Worm (Caenorhabditis elegans): ENCODE data around the gene fbxa-82.

fbxa-82 gene

ce11 chrV:15052368-15052767 is at the start of gene fbxa-82, which contains the start of gene C25D7.5:
TSS of gene fbxa-82 (minus strand) at chrV:15052530.
TSS of gene C25D7.5 (plus strand) at chrV:15052650.
- TF ChIP-seq W03F9.2 (tag; optimal IDR thresholded peaks at IDR 0.05) (no peak), dao-5 (tag; optimal IDR thresholded peaks at IDR 0.05) (no peak), him-1 (tag; optimal IDR thresholded peaks at IDR 0.05) (no peak)

ce11 chrV:15099447-15099846 is 47.1 kb upstream of the fbxa-82 start, which contains the start of gene C01G10.1:
TSS of gene C01G10.1 (plus strand) at chrV:15099747.
- TF ChIP-seq him-1 (tag; optimal IDR thresholded peaks at IDR 0.05) = no peak
- no peak for TF ChIP-seq dao-5 (tag; optimal IDR thresholded peaks at IDR 0.05)
- no peak for TF ChIP-seq W03F9.2 (tag; optimal IDR thresholded peaks at IDR 0.05)

- TF ChIP-seq W03F9.2 (tag; optimal IDR thresholded peaks at IDR 0.05) = no peak
- TF ChIP-seq him-1 (tag; optimal IDR thresholded peaks at IDR 0.05) = no peak
- TF ChIP-seq dao-5 (tag; optimal IDR thresholded peaks at IDR 0.05) = no peak
Measured at ce11 chrV:15094749-15095148, 42.4 kb upstream of the fbxa-82 start, which contains the start of gene srx-78. TSS of gene srx-78 (plus strand) at chrV:15095049.

ce11 chrV:15092666-15093065 is 40.3 kb upstream of the fbxa-82 start, which contains the start of gene txt-12:
TSS of gene txt-12 (plus strand) at chrV:15092966.
- no peak for TF ChIP-seq W03F9.2 (tag; optimal IDR thresholded peaks at IDR 0.05)
- TF ChIP-seq dao-5 (tag; optimal IDR thresholded peaks at IDR 0.05) = no peak
- no peak for TF ChIP-seq him-1 (tag; optimal IDR thresholded peaks at IDR 0.05)

ce11 chrV:15090457-15090856 is 38.1 kb upstream of the fbxa-82 start, which contains the start of gene C01G10.17:
TSS of gene C01G10.17 (plus strand) at chrV:15090757.
- TF ChIP-seq W03F9.2 (tag; optimal IDR thresholded peaks at IDR 0.05) (no peak), him-1 (tag; optimal IDR thresholded peaks at IDR 0.05) (no peak), dao-5 (tag; optimal IDR thresholded peaks at IDR 0.05) (no peak)

- TF ChIP-seq dao-5 (tag; optimal IDR thresholded peaks at IDR 0.05) (no peak), W03F9.2 (tag; optimal IDR thresholded peaks at IDR 0.05) (no peak), him-1 (tag; optimal IDR thresholded peaks at IDR 0.05) (no peak)
Measured at ce11 chrV:15089438-15089837, 37.1 kb upstream of the fbxa-82 start, which contains the start of the genes C01G10.5 and C01G10.4. TSS of gene C01G10.5 (minus strand) at chrV:15089538. TSS of gene C01G10.4 (plus strand) at chrV:15089740.

- TF ChIP-seq him-1 (tag; optimal IDR thresholded peaks at IDR 0.05) (no peak), W03F9.2 (tag; optimal IDR thresholded peaks at IDR 0.05) (no peak), dao-5 (tag; optimal IDR thresholded peaks at IDR 0.05) (no peak)
Measured at ce11 chrV:15088613-15089012, 36.3 kb upstream of the fbxa-82 start, which contains the start of gene C01G10.18. TSS of gene C01G10.18 (minus strand) at chrV:15088713.

- TF ChIP-seq W03F9.2 (tag; optimal IDR thresholded peaks at IDR 0.05) (no peak), him-1 (tag; optimal IDR thresholded peaks at IDR 0.05) (no peak), dao-5 (tag; optimal IDR thresholded peaks at IDR 0.05) (no peak)
Measured at ce11 chrV:15087207-15087706, 34.9 kb upstream of the fbxa-82 start, which contains the start of the genes C01G10.15 and C01G10.6. TSS of gene C01G10.15 (minus strand) at chrV:15087307. TSS of gene C01G10.6 (plus strand) at chrV:15087656.

ce11 chrV:15085335-15085800 is 33.0 kb upstream of the fbxa-82 start, which contains the start of the genes ahsa-1 and C01G10.7:
TSS of gene ahsa-1 (minus strand) at chrV:15085385.
TSS of gene C01G10.7 (plus strand) at chrV:15085747.
- TF ChIP-seq him-1 (tag; optimal IDR thresholded peaks at IDR 0.05) (peak; percentile 88), W03F9.2 (tag; optimal IDR thresholded peaks at IDR 0.05) (peak; percentile 96), dao-5 (tag; optimal IDR thresholded peaks at IDR 0.05) (no peak)

ce11 chrV:15083659-15084058 is 31.3 kb upstream of the fbxa-82 start:
- no peak for TF ChIP-seq him-1 (tag; optimal IDR thresholded peaks at IDR 0.05)
- TF ChIP-seq W03F9.2 (tag; optimal IDR thresholded peaks at IDR 0.05) = no peak
- no peak for TF ChIP-seq dao-5 (tag; optimal IDR thresholded peaks at IDR 0.05)

- TF ChIP-seq dao-5 (tag; optimal IDR thresholded peaks at IDR 0.05) (no peak), W03F9.2 (tag; optimal IDR thresholded peaks at IDR 0.05) (peak; percentile 72), him-1 (tag; optimal IDR thresholded peaks at IDR 0.05) (peak; percentile 61)
Measured at ce11 chrV:15082291-15082690, 30.0 kb upstream of the fbxa-82 start, which contains the start of the genes C01G10.10 and C01G10.9. TSS of gene C01G10.10 (minus strand) at chrV:15082441. TSS of gene C01G10.9 (plus strand) at chrV:15082530.

ce11 chrV:15078560-15078959 is 26.2 kb upstream of the fbxa-82 start:
- TF ChIP-seq W03F9.2 (tag; optimal IDR thresholded peaks at IDR 0.05) (no peak), dao-5 (tag; optimal IDR thresholded peaks at IDR 0.05) (no peak), him-1 (tag; optimal IDR thresholded peaks at IDR 0.05) (no peak)

ce11 chrV:15074907-15075306 is 22.6 kb upstream of the fbxa-82 start:
- TF ChIP-seq him-1 (tag; optimal IDR thresholded peaks at IDR 0.05) (peak; percentile 3), W03F9.2 (tag; optimal IDR thresholded peaks at IDR 0.05) (no peak)

- no peak for TF ChIP-seq dao-5 (tag; optimal IDR thresholded peaks at IDR 0.05)
- no peak for TF ChIP-seq W03F9.2 (tag; optimal IDR thresholded peaks at IDR 0.05)
- no peak for TF ChIP-seq him-1 (tag; optimal IDR thresholded peaks at IDR 0.05)
Measured at ce11 chrV:15072738-15073137, 20.4 kb upstream of the fbxa-82 start.

Data from whole organism, L4/young adult.